Fruit fly (Drosophila melanogaster) whole organism, embryonic: ENCODE measurements around the gene CG32448.

Source experiments
- Abd-B ChIP-seq: fragments of 200-800 bp; sonication (Bioruptor generic); optimal IDR thresholded peaks from 2 replicates; lab custom pipeline; 2018; ENCODE audit warnings: missing biosample characterization, mild to moderate bottlenecking, missing genetic modification characterization, moderate library complexity
- BtbVII ChIP-seq: fragments of 200-800 bp; sonication (Bioruptor generic); optimal IDR thresholded peaks from 3 replicates; lab custom pipeline; 2017; ENCODE audit warnings: missing biosample characterization, mild to moderate bottlenecking, missing genetic modification characterization
- CG12155 ChIP-seq: fragments of 200-800 bp; sonication (Bioruptor generic); optimal IDR thresholded peaks from 3 replicates; lab custom pipeline; 2016; ENCODE audit warnings: missing biosample characterization, missing genetic modification characterization
- CG12659 ChIP-seq: fragments of 200-800 bp; sonication (Bioruptor generic); optimal IDR thresholded peaks from 3 replicates; lab custom pipeline; 2017; ENCODE audit warnings: mild to moderate bottlenecking, missing biosample characterization, missing genetic modification reagents, missing genetic modification characterization
- CG13296 ChIP-seq: fragments of 200-800 bp; sonication (Bioruptor generic); optimal IDR thresholded peaks from 3 replicates; lab custom pipeline; 2018; ENCODE audit warnings: missing biosample characterization, mild to moderate bottlenecking, missing genetic modification characterization
- CG13624 ChIP-seq: fragments of 200-800 bp; sonication (Bioruptor generic); optimal IDR thresholded peaks from 2 replicates; lab custom pipeline; 2016; ENCODE audit warnings: missing biosample characterization, missing genetic modification characterization
- CG15479 ChIP-seq: fragments of 200-800 bp; sonication (Bioruptor generic); optimal IDR thresholded peaks from 3 replicates; lab custom pipeline; 2019; ENCODE audit warnings: missing biosample characterization, mild to moderate bottlenecking, missing genetic modification characterization, moderate library complexity
- CG1647 ChIP-seq: fragments of 200-800 bp; sonication (Bioruptor generic); optimal IDR thresholded peaks from 3 replicates; lab custom pipeline; 2016; ENCODE audit warnings: missing biosample characterization, missing genetic modification characterization
- CG18619 ChIP-seq: fragments of 200-800 bp; sonication (Bioruptor generic); optimal IDR thresholded peaks from 3 replicates; lab custom pipeline; 2017; ENCODE audit warnings: missing biosample characterization, mild to moderate bottlenecking, missing genetic modification characterization
- CG4360 ChIP-seq: fragments of 200-800 bp; sonication (Bioruptor generic); IDR thresholded peaks from 2 replicates; pipeline ENCODE4 v1.3.6; 2022; ENCODE audit warnings: missing biosample characterization, missing genetic modification characterization
- CG7556 ChIP-seq: fragments of 200-800 bp; sonication (Bioruptor generic); optimal IDR thresholded peaks from 2 replicates; lab custom pipeline; 2017; ENCODE audit warnings: missing biosample characterization, mild to moderate bottlenecking, missing genetic modification characterization
- CG7839 ChIP-seq: fragments of 200-800 bp; sonication (Bioruptor generic); optimal IDR thresholded peaks from 3 replicates; lab custom pipeline; 2018; ENCODE audit warnings: missing biosample characterization, mild to moderate bottlenecking, missing genetic modification characterization, moderate library complexity
- CG9215 ChIP-seq: fragments of 200-800 bp; sonication (Bioruptor generic); IDR thresholded peaks from 2 replicates; pipeline ENCODE4 v1.3.6; 2022; ENCODE audit warnings: missing biosample characterization, missing genetic modification characterization
- CoRest ChIP-seq: fragments of 200-800 bp; sonication (Bioruptor generic); optimal IDR thresholded peaks from 3 replicates; lab custom pipeline; 2018; ENCODE audit warnings: missing biosample characterization, mild to moderate bottlenecking, missing genetic modification characterization, moderate library complexity
- Dad ChIP-seq: fragments of 200-800 bp; sonication (Bioruptor generic); optimal IDR thresholded peaks from 3 replicates; lab custom pipeline; 2016; ENCODE audit warnings: missing biosample characterization, missing genetic modification characterization
- Deaf1 ChIP-seq: fragments of 200-800 bp; optimal IDR thresholded peaks from 3 replicates; lab custom pipeline; 2019; ENCODE audit warnings: missing biosample characterization, mild to moderate bottlenecking, missing genetic modification characterization, moderate library complexity
- Dfd ChIP-seq, 2 experiments: fragments of >200 bp; optimal IDR thresholded peaks; 2 replicates each; lab custom pipeline; 2017; ENCODE audit warnings: missing biosample characterization in 2 of 2, missing genetic modification characterization in 2 of 2
- HHEX ChIP-seq: fragments of 200-800 bp; sonication (Bioruptor generic); optimal IDR thresholded peaks from 3 replicates; lab custom pipeline; 2017; ENCODE audit warnings: missing biosample characterization, mild to moderate bottlenecking, missing genetic modification characterization, missing genetic modification reagents
- Hmr ChIP-seq: fragments of 200-800 bp; sonication (Bioruptor generic); optimal IDR thresholded peaks from 3 replicates; lab custom pipeline; 2017; ENCODE audit warnings: mild to moderate bottlenecking, missing biosample characterization, missing genetic modification reagents, missing genetic modification characterization
- Hr51 ChIP-seq, 2 experiments: fragments of 200-800 bp; sonication (Bioruptor generic); optimal IDR thresholded peaks; 2 replicates in 1 of 2; 3 replicates in 1 of 2; lab custom pipeline; 2016 to 2018; ENCODE audit warnings: missing biosample characterization in 2 of 2, missing genetic modification characterization in 2 of 2, mild to moderate bottlenecking in 1 of 2, moderate library complexity in 1 of 2
- Hr78 ChIP-seq, 2 experiments: fragments of 200-800 bp in 1 of 2; fragments of >200 bp in 1 of 2; sonication (Bioruptor generic) in 1 of 2; optimal IDR thresholded peaks; 2 replicates each; lab custom pipeline; 2017 to 2019; ENCODE audit warnings: missing biosample characterization in 2 of 2, missing genetic modification characterization in 2 of 2, mild to moderate bottlenecking in 1 of 2, moderate library complexity in 1 of 2
- NfI ChIP-seq: fragments of 200-800 bp; sonication (Bioruptor generic); optimal IDR thresholded peaks from 3 replicates; lab custom pipeline; 2018; ENCODE audit warnings: missing biosample characterization, mild to moderate bottlenecking, missing genetic modification characterization, moderate library complexity
- Sox100B ChIP-seq: fragments of 200-800 bp; sonication (Bioruptor generic); optimal IDR thresholded peaks from 3 replicates; lab custom pipeline; 2018; ENCODE audit warnings: missing biosample characterization, mild to moderate bottlenecking, missing genetic modification characterization
- Ssrp ChIP-seq: fragments of 200-800 bp; sonication (Bioruptor generic); optimal IDR thresholded peaks from 2 replicates; lab custom pipeline; 2018; ENCODE audit warnings: missing biosample characterization, mild to moderate bottlenecking, missing genetic modification characterization, moderate library complexity
- Xbp1 ChIP-seq: fragments of 200-800 bp; sonication (Bioruptor generic); optimal IDR thresholded peaks from 3 replicates; lab custom pipeline; 2016; ENCODE audit warnings: missing biosample characterization, mild to moderate bottlenecking, missing genetic modification characterization
- ato ChIP-seq: fragments of 200-800 bp; sonication (Bioruptor generic); IDR thresholded peaks from 2 replicates; pipeline ENCODE4 v1.3.6; 2022; ENCODE audit warnings: missing biosample characterization, missing genetic modification characterization; ENCODE audit not compliant: partially characterized antibody
- cas ChIP-seq: fragments of 200-800 bp; sonication (Bioruptor generic); IDR thresholded peaks from 2 replicates; pipeline ENCODE4 v1.3.6; 2022; ENCODE audit warnings: missing biosample characterization, missing genetic modification characterization
- chif ChIP-seq, 2 experiments: fragments of 200-800 bp; sonication (Bioruptor generic); optimal IDR thresholded peaks; 3 replicates each; lab custom pipeline; 2016; ENCODE audit warnings: missing biosample characterization in 2 of 2, missing genetic modification characterization in 2 of 2
- crp ChIP-seq, 2 experiments: fragments of 200-800 bp; sonication (Bioruptor generic); optimal IDR thresholded peaks; 2 replicates in 1 of 2; 3 replicates in 1 of 2; lab custom pipeline; 2017; ENCODE audit warnings: missing biosample characterization in 2 of 2, missing genetic modification characterization in 2 of 2, mild to moderate bottlenecking in 1 of 2, moderate library complexity in 1 of 2
- danr ChIP-seq: fragments of 200-800 bp; sonication (Bioruptor generic); IDR thresholded peaks from 2 replicates; pipeline ENCODE4 v1.3.6; 2022; ENCODE audit warnings: missing biosample characterization, missing genetic modification characterization
- dmrt99B ChIP-seq: fragments of 200-800 bp; sonication (Bioruptor generic); optimal IDR thresholded peaks from 2 replicates; lab custom pipeline; 2018; ENCODE audit warnings: missing biosample characterization, mild to moderate bottlenecking, missing genetic modification characterization, moderate library complexity
- fd96Cb ChIP-seq: fragments of 200-800 bp; sonication (Bioruptor generic); optimal IDR thresholded peaks from 2 replicates; lab custom pipeline; 2018; ENCODE audit warnings: missing biosample characterization, mild to moderate bottlenecking, missing genetic modification characterization, moderate library complexity
- gcm ChIP-seq: fragments of 200-800 bp; sonication (Bioruptor generic); optimal IDR thresholded peaks from 2 replicates; lab custom pipeline; 2019; ENCODE audit warnings: missing biosample characterization, mild to moderate bottlenecking, missing genetic modification characterization, moderate library complexity
- gem ChIP-seq: fragments of 200-800 bp; sonication (Bioruptor generic); optimal IDR thresholded peaks from 2 replicates; lab custom pipeline; 2019; ENCODE audit warnings: missing biosample characterization, mild to moderate bottlenecking, missing genetic modification characterization, moderate library complexity
- ind ChIP-seq: fragments of 200-800 bp; sonication (Bioruptor generic); optimal IDR thresholded peaks from 3 replicates; lab custom pipeline; 2016; ENCODE audit warnings: missing biosample characterization, missing genetic modification characterization
- insv ChIP-seq, 2 experiments: fragments of 200-800 bp; sonication (Bioruptor generic); optimal IDR thresholded peaks; 3 replicates each; lab custom pipeline; 2016 to 2018; ENCODE audit warnings: missing biosample characterization in 2 of 2, missing genetic modification characterization in 2 of 2
- mam ChIP-seq: fragments of 200-800 bp; sonication (Bioruptor generic); optimal IDR thresholded peaks from 3 replicates; lab custom pipeline; 2016; ENCODE audit warnings: missing biosample characterization, missing genetic modification characterization
- nau ChIP-seq: fragments of 200-800 bp; sonication (Bioruptor generic); optimal IDR thresholded peaks from 3 replicates; lab custom pipeline; 2017; ENCODE audit warnings: missing biosample characterization, mild to moderate bottlenecking, missing genetic modification characterization, missing genetic modification reagents
- onecut ChIP-seq: fragments of 200-800 bp; sonication (Bioruptor generic); IDR thresholded peaks from 2 replicates; pipeline ENCODE4 v1.3.6; 2022; ENCODE audit warnings: missing biosample characterization, missing genetic modification characterization
- peb ChIP-seq: fragments of 200-800 bp; sonication (Bioruptor generic); IDR thresholded peaks from 2 replicates; pipeline ENCODE4 v1.3.6; 2022; ENCODE audit warnings: missing biosample characterization, missing genetic modification characterization
- phol ChIP-seq: fragments of 200-800 bp; sonication (Bioruptor generic); optimal IDR thresholded peaks from 3 replicates; lab custom pipeline; 2018; ENCODE audit warnings: missing biosample characterization, mild to moderate bottlenecking, missing genetic modification characterization, moderate library complexity
- twi ChIP-seq: fragments of 200-800 bp; optimal IDR thresholded peaks from 2 replicates; lab custom pipeline; 2019; ENCODE audit warnings: missing biosample characterization, mild to moderate bottlenecking, missing genetic modification characterization, moderate library complexity
- zf30C ChIP-seq: fragments of 200-800 bp; sonication (Bioruptor generic); optimal IDR thresholded peaks from 3 replicates; lab custom pipeline; 2018; ENCODE audit warnings: missing biosample characterization, mild to moderate bottlenecking, missing genetic modification characterization
- zfh1 ChIP-seq: fragments of 200-800 bp; sonication (Bioruptor generic); IDR thresholded peaks from 3 replicates; pipeline ENCODE4 v1.3.6; 2022; ENCODE audit warnings: missing biosample characterization, missing genetic modification characterization

The CG32448 gene

dm6 chr3L:21828177-21828589 is at the start of gene CG32448 (continued):
- TF ChIP-seq peb (GFP tag; lab: Robert Waterston, UW) (peak; percentile 59; the same call in 1 of the 2 replicates), twi (tag; lab: Kevin White, UChicago) (peak; percentile 29), insv (GFP tag; optimal IDR thresholded peaks at IDR 0.05; lab: Kevin White, UChicago) (no peak), chif (GFP tag; optimal IDR thresholded peaks at IDR 0.05; lab: Kevin White, UChicago) (peak; percentile 26 to 74), ato (no peak), phol (tag; lab: Kevin White, UChicago) (peak; percentile 62), Hr78 (GFP tag; optimal IDR thresholded peaks at IDR 0.05; lab: Kevin White, UChicago) (no peak), mam (GFP tag; lab: Kevin White, UChicago) (peak; percentile 64), zfh1 (GFP tag; lab: Robert Waterston, UW) (peak; percentile 81), CG13624 (GFP tag; lab: Kevin White, UChicago) (peak; percentile 77), Hmr (GFP tag; lab: Kevin White, UChicago) (peak; percentile 50), crp (GFP tag; optimal IDR thresholded peaks at IDR 0.05; lab: Kevin White, UChicago) (peak in 1 of 2 experiments; percentile 74), onecut (GFP tag; lab: Robert Waterston, UW) (no peak)

DNA sequence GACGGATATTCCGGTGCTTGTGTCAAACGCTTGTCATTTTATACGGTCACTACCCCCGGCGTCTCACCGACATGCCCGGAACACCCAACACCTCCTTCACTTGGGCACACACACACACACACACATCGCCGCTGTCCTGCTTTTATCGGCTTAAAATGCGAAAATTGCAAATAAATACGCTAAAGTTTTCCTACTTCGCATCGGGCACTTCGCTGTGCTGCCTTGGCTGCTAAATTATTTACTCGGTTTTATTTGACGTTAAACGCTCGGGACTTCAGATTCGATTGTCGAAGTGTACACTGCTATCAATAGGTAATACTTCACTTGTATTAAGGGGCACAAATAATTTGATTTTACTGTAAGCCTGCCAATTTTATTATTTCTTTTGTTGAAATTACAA is 43.5 kb upstream of the CG32448 start:
- TF ChIP-seq cas (GFP tag; lab: Robert Waterston, UW), result no peak
- peak in 1 of 2 experiments; percentile 56 for TF ChIP-seq Dfd (GFP tag; optimal IDR thresholded peaks at IDR 0.05; lab: Kevin White, UChicago)

DNA sequence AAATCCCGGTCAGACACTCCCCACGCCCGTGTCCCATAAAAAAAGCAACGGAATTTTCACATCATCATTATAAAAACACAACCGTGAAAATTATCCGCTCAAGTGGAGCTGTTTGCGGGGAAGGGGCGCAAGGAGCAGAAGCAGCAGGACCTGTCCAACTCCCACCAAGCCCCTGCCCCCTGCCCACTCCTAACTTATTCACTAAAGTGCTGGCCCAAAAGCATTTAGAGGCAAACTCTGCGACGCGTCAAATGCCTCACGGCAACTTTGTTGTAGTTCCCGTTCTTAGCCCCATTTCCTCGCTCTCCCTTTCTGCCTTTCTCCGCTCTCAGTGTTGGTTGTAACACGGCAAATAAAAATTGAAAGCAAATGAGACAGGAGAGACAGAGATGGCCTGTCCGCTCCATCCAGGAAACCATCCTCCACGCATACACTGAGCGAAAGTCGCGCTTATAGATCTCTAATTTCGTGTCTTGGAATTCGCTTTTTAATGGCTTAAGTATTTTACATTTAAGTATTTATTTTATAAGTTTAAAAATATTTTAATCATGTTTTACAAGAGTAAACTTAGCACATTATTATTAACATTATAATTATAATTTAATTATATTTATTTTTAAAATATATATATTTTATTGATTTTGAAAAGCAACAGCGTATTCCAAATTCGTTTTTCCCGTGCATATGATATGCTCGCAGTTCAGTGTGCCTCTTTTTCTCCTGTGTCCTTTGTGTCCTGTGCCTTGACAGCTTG is 31.2 kb upstream of the CG32448 start:
- peak; percentile 51 for TF ChIP-seq BtbVII
- peak; percentile 64 for TF ChIP-seq CoRest (tag; lab: Kevin White, UChicago)
- peak; percentile 30 for TF ChIP-seq CG12659
- TF ChIP-seq Ssrp (tag; lab: Kevin White, UChicago), result peak; percentile 25
- peak; percentile 27 for TF ChIP-seq Deaf1 (tag; lab: Kevin White, UChicago)
- TF ChIP-seq nau, result no peak
- TF ChIP-seq CG4360 (GFP tag; lab: Robert Waterston, UW), result no peak
- TF ChIP-seq phol (tag; lab: Kevin White, UChicago), result peak; percentile 35
- peak; percentile 69 for TF ChIP-seq gem (tag; lab: Kevin White, UChicago)
- TF ChIP-seq CG13296 (GFP tag; lab: Kevin White, UChicago), result peak; percentile 62
- peak; percentile 8; the same call in 1 of the 2 replicates for TF ChIP-seq CG9215 (GFP tag; lab: Robert Waterston, UW)
- peak; percentile 65 for TF ChIP-seq dmrt99B (tag; lab: Kevin White, UChicago)
- TF ChIP-seq fd96Cb (tag; lab: Kevin White, UChicago), result peak; percentile 44
- TF ChIP-seq CG1647 (GFP tag; lab: Kevin White, UChicago), result no peak
- TF ChIP-seq CG7839, result peak; percentile 60
- peak; percentile 15 for TF ChIP-seq Abd-B (GFP tag; lab: Kevin White, UChicago)
- TF ChIP-seq HHEX, result peak; percentile 42
- TF ChIP-seq Dad (GFP tag; lab: Kevin White, UChicago), result no peak
- TF ChIP-seq CG15479 (GFP tag; lab: Kevin White, UChicago), result no peak
- TF ChIP-seq ind, result peak; percentile 16
- peak; percentile 3 for TF ChIP-seq zf30C
- TF ChIP-seq danr (GFP tag; lab: Robert Waterston, UW), result no peak
- peak in 1 of 2 experiments; percentile 62 for TF ChIP-seq Hr51 (GFP tag; optimal IDR thresholded peaks at IDR 0.05; lab: Kevin White, UChicago)
- TF ChIP-seq CG7556, result peak; percentile 79
- TF ChIP-seq Xbp1 (GFP tag; lab: Kevin White, UChicago), result peak; percentile 6
- peak; percentile 39 for TF ChIP-seq CG18619 (GFP tag; lab: Kevin White, UChicago)
- peak; percentile 33 for TF ChIP-seq NfI (GFP tag; lab: Kevin White, UChicago)
- TF ChIP-seq Sox100B (GFP tag; lab: Kevin White, UChicago), result peak; percentile 59
- no peak for TF ChIP-seq CG12155 (GFP tag; lab: Kevin White, UChicago)
- no peak for TF ChIP-seq gcm (GFP tag; lab: Kevin White, UChicago)
